Fruit fly (Drosophila melanogaster) Kc167 (cell line): ENCODE data around the gene Nup358.

Experiments
- Myc ChIP-seq: fragments of >200 bp; optimal IDR thresholded peaks from 2 replicates; lab custom pipeline; 2017; ENCODE audit warnings: missing external identifiers
- insv ChIP-seq: fragments of >200 bp; optimal IDR thresholded peaks from 3 replicates; lab custom pipeline; 2018; ENCODE audit warnings: missing external identifiers
- ttk ChIP-seq: sonication (Bioruptor generic); optimal IDR thresholded peaks from 2 replicates; lab custom pipeline; 2017; ENCODE audit warnings: missing external identifiers

- TF ChIP-seq ttk (lab: Kevin White, UChicago), result no peak
- no peak for TF ChIP-seq insv (lab: Kevin White, UChicago)
- no peak for TF ChIP-seq Myc
These were observed 30.1 kb upstream of the Nup358 start, which contains the start of gene CG31103 for dm6 chr3R:25219018-25219417.
